Fruit fly (Drosophila melanogaster) whole organism, adult: ENCODE measurements around the gene MBD-like.

Source experiments
- CG11617 ChIP-seq: fragments of 200-800 bp; sonication (Bioruptor generic); optimal IDR thresholded peaks from 2 replicates; lab custom pipeline; 2017; ENCODE audit warnings: mild to moderate bottlenecking, missing biosample characterization, missing genetic modification reagents, missing genetic modification characterization
- CG12768 ChIP-seq: fragments of 200-800 bp; sonication (Bioruptor generic); optimal IDR thresholded peaks from 2 replicates; lab custom pipeline; 2017; ENCODE audit warnings: missing biosample characterization, missing genetic modification characterization, mild to moderate bottlenecking, moderate library complexity, missing genetic modification reagents
- CG14711 ChIP-seq: fragments of 200-800 bp; sonication (Bioruptor generic); optimal IDR thresholded peaks from 2 replicates; lab custom pipeline; 2018; ENCODE audit warnings: missing biosample characterization, mild to moderate bottlenecking, missing genetic modification characterization, moderate library complexity
- CG1620 ChIP-seq: fragments of 200-800 bp; sonication (Bioruptor generic); optimal IDR thresholded peaks from 2 replicates; lab custom pipeline; 2016; ENCODE audit warnings: missing biosample characterization, missing genetic modification characterization
- CG33017 ChIP-seq: fragments of 200-800 bp; sonication (Bioruptor generic); optimal IDR thresholded peaks from 2 replicates; lab custom pipeline; 2018; ENCODE audit warnings: missing biosample characterization, mild to moderate bottlenecking, missing genetic modification characterization, moderate library complexity
- CG5204 ChIP-seq: fragments of 200-800 bp; sonication (Bioruptor generic); optimal IDR thresholded peaks from 2 replicates; lab custom pipeline; 2016; ENCODE audit warnings: missing biosample characterization, missing genetic modification characterization
- CG7045 ChIP-seq: fragments of 200-800 bp; sonication (Bioruptor generic); optimal IDR thresholded peaks from 2 replicates; lab custom pipeline; 2017; ENCODE audit warnings: missing biosample characterization, mild to moderate bottlenecking, missing genetic modification characterization
- CG7101 ChIP-seq: fragments of 200-800 bp; sonication (Bioruptor generic); optimal IDR thresholded peaks from 2 replicates; lab custom pipeline; 2018; ENCODE audit warnings: missing biosample characterization, mild to moderate bottlenecking, missing genetic modification characterization, moderate library complexity
- Clk ChIP-seq: fragments of 200-800 bp; sonication (Bioruptor generic); optimal IDR thresholded peaks from 2 replicates; lab custom pipeline; 2017; ENCODE audit warnings: missing biosample characterization, missing genetic modification characterization
- Crg-1 ChIP-seq: fragments of 200-800 bp; sonication (Bioruptor generic); optimal IDR thresholded peaks from 2 replicates; lab custom pipeline; 2016; ENCODE audit warnings: missing biosample characterization, missing genetic modification characterization
- Hr96 ChIP-seq: fragments of 200-800 bp; sonication (Bioruptor generic); optimal IDR thresholded peaks from 2 replicates; lab custom pipeline; 2016; ENCODE audit warnings: missing biosample characterization, missing genetic modification characterization
- Mnt ChIP-seq: fragments of 200-800 bp; sonication (Bioruptor generic); optimal IDR thresholded peaks from 2 replicates; lab custom pipeline; 2016; ENCODE audit warnings: missing biosample characterization, mild to moderate bottlenecking, missing genetic modification characterization
- bab1 ChIP-seq: fragments of 200-800 bp; sonication (Bioruptor generic); optimal IDR thresholded peaks from 3 replicates; lab custom pipeline; 2019; ENCODE audit warnings: missing biosample characterization, mild to moderate bottlenecking, missing genetic modification characterization, moderate library complexity
- cic ChIP-seq: fragments of 200-800 bp; sonication (Bioruptor generic); optimal IDR thresholded peaks from 2 replicates; lab custom pipeline; 2017; ENCODE audit warnings: missing biosample characterization, mild to moderate bottlenecking, missing genetic modification characterization, moderate library complexity
- cnc ChIP-seq, 2 experiments: fragments of >200 bp; optimal IDR thresholded peaks; 2 replicates each; lab custom pipeline; 2017
- kay ChIP-seq: fragments of 200-800 bp; sonication (Bioruptor generic); peaks from one replicate; lab custom pipeline; 2016; ENCODE audit warnings: missing biosample characterization, missing genetic modification characterization, borderline replicate concordance
- ovo ChIP-seq: fragments of 200-800 bp; sonication (Bioruptor generic); optimal IDR thresholded peaks from 2 replicates; lab custom pipeline; 2016; ENCODE audit warnings: missing biosample characterization, missing genetic modification characterization
- pad ChIP-seq: fragments of 200-800 bp; sonication (Bioruptor generic); optimal IDR thresholded peaks from 3 replicates; lab custom pipeline; 2017; ENCODE audit warnings: missing biosample characterization, missing genetic modification characterization, mild to moderate bottlenecking, moderate library complexity, missing genetic modification reagents
- tj ChIP-seq: fragments of 200-800 bp; sonication (Bioruptor generic); optimal IDR thresholded peaks from 3 replicates; lab custom pipeline; 2017; ENCODE audit warnings: missing biosample characterization, mild to moderate bottlenecking, missing genetic modification characterization, moderate library complexity
- toe ChIP-seq: fragments of 200-800 bp; sonication (Bioruptor generic); optimal IDR thresholded peaks from 2 replicates; lab custom pipeline; 2016; ENCODE audit warnings: missing biosample characterization, missing genetic modification characterization

MBD-like gene

dm6 chr3R:9532437-9533180, 27.0 kb upstream of the MBD-like start, which contains the start of gene by:
by (minus strand) TSS chr3R:9533011.
- TF ChIP-seq Mnt (no peak), toe (GFP tag; lab: Kevin White, UChicago) (no peak), tj (GFP tag; lab: Kevin White, UChicago) (no peak), pad (GFP tag; lab: Kevin White, UChicago) (no peak), CG7045 (GFP tag; lab: Kevin White, UChicago) (no peak), CG12768 (GFP tag; lab: Kevin White, UChicago) (peak; percentile 39), bab1 (no peak), cic (GFP tag; lab: Kevin White, UChicago) (peak; percentile 85), CG11617 (GFP tag; lab: Kevin White, UChicago) (no peak), cnc (optimal IDR thresholded peaks at IDR 0.05; lab: Kevin White, UChicago) (no peak), CG7101 (no peak), CG14711 (no peak), CG1620 (GFP tag; lab: Kevin White, UChicago) (no peak), Hr96 (GFP tag; lab: Kevin White, UChicago) (no peak), kay (peak; percentile 56), ovo (GFP tag; lab: Kevin White, UChicago) (peak; percentile 64), CG33017 (tag; lab: Kevin White, UChicago) (no peak)

DNA sequence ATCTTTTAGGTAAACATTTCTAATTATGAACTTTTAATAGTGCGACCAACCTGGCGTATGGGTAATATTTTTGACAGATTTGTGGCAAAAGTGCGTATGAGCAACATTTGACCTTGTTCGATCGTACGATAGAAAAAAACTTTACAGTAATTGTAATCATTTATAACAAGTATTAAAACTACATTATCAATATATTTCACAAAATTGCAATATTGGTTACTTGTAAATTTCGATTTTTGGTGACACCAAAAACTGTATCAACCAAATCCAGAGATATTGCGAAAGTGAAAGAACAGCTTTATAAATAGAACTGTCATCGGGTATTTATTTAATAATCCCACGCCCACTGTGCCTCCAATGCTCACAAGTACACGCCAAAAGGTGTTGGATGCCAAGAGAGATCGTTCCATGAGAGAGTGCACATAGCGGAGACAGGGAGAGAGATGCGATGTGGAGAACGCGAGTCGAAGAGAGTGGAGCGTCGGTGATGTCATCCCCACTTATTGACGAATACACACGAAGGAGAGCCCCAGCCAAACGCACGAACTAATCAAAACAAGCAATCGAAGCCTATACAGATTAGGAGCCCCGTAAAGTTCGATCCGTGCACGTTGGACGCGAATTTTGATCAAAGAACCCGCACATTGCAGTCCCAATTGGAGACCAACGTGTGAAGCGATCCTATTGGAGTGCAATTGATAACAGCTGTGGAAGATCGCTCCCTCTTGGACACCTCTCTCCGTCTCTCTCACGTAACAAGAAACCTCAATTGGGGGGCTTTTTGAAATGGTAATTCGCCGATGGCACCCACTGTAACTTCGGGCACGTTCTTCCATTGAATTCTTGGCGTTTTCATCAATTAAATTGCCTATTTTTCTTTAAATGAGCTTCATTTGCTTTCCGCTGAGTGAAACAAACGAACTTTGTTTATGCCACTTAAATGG, 26.1 kb upstream of the MBD-like start:
- TF ChIP-seq CG12768 (GFP tag; lab: Kevin White, UChicago): peak; percentile 95
- peak; percentile 90 for TF ChIP-seq pad (GFP tag; lab: Kevin White, UChicago)
- TF ChIP-seq CG11617 (GFP tag; lab: Kevin White, UChicago): peak; percentile 99
- peak; percentile 93 for TF ChIP-seq CG7101
- TF ChIP-seq ovo (GFP tag; lab: Kevin White, UChicago): peak; percentile 57
- peak; percentile 88 for TF ChIP-seq Hr96 (GFP tag; lab: Kevin White, UChicago)
- TF ChIP-seq toe (GFP tag; lab: Kevin White, UChicago): peak; percentile 94
- TF ChIP-seq CG5204: peak; percentile 96
- peak; percentile 87 for TF ChIP-seq Crg-1 (GFP tag; lab: Kevin White, UChicago)
- TF ChIP-seq CG33017 (tag; lab: Kevin White, UChicago): peak; percentile 88
- TF ChIP-seq CG7045 (GFP tag; lab: Kevin White, UChicago): peak; percentile 96
- peak; percentile 84 for TF ChIP-seq bab1
- peak; percentile 81 for TF ChIP-seq CG14711
- TF ChIP-seq kay: peak; percentile 98
- peak; percentile 89 for TF ChIP-seq tj (GFP tag; lab: Kevin White, UChicago)
- TF ChIP-seq Mnt: peak; percentile 82
- TF ChIP-seq CG1620 (GFP tag; lab: Kevin White, UChicago): peak; percentile 92
- TF ChIP-seq cic (GFP tag; lab: Kevin White, UChicago): peak; percentile 72
- TF ChIP-seq Clk (GFP tag; lab: Kevin White, UChicago): peak; percentile 93
- peak; percentile 19 to 66 for TF ChIP-seq cnc (optimal IDR thresholded peaks at IDR 0.05; lab: Kevin White, UChicago)

DNA sequence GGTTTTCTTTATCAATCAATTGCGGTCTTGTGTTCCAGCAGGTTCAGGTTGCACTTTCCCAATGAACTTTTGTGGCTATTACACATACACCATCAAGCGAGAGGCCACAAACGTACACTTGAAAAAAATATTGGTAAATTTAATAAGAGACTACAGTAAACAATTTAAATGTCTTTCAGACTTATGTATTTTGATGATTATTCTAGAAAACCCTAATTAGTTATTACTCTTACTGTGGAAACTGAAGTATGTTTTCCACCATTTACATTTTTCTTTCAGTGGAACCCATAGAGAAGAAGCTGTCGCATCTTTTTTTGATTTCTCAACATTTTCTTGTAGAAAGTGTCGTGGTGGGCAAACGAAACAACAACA, 25.4 kb upstream of the MBD-like start:
- TF ChIP-seq CG12768 (GFP tag; lab: Kevin White, UChicago) (no peak), CG7101 (peak; percentile 70), CG14711 (peak; percentile 68), tj (GFP tag; lab: Kevin White, UChicago) (no peak), cnc (optimal IDR thresholded peaks at IDR 0.05; lab: Kevin White, UChicago) (no peak), CG11617 (GFP tag; lab: Kevin White, UChicago) (peak; percentile 43), Hr96 (GFP tag; lab: Kevin White, UChicago) (no peak), CG1620 (GFP tag; lab: Kevin White, UChicago) (peak; percentile 26), bab1 (peak; percentile 12), CG5204 (no peak), cic (GFP tag; lab: Kevin White, UChicago) (no peak), pad (GFP tag; lab: Kevin White, UChicago) (no peak), kay (no peak), Mnt (no peak), Clk (GFP tag; lab: Kevin White, UChicago) (no peak), CG7045 (GFP tag; lab: Kevin White, UChicago) (peak; percentile 29), Crg-1 (GFP tag; lab: Kevin White, UChicago) (no peak), toe (GFP tag; lab: Kevin White, UChicago) (no peak), CG33017 (tag; lab: Kevin White, UChicago) (peak; percentile 46), ovo (GFP tag; lab: Kevin White, UChicago) (no peak)

dm6 chr3R:9534595-9535217, 24.9 kb upstream of the MBD-like start:
- no peak for TF ChIP-seq bab1
